Worm (Caenorhabditis elegans) whole organism, L1 larva: Measurements from ENCODE around the gene frpr-11.
A peak's percentile ranks its signal among the peaks of the same experiment; 100 is the strongest.

Experiments
- C16A3.4 ChIP-seq: fragments of 150-350 bp; optimal IDR thresholded peaks from 2 replicates; lab custom pipeline; 2014; ENCODE audit warnings: missing biosample characterization, missing genetic modification characterization
- C34B4.2 ChIP-seq: sonication (generic microtip); optimal IDR thresholded peaks from 2 replicates; lab custom pipeline; 2017; ENCODE audit warnings: mild to moderate bottlenecking, missing genetic modification characterization, missing compliant biosample characterization
- F16B12.6 ChIP-seq: fragments of 150-350 bp; optimal IDR thresholded peaks from 2 replicates; lab custom pipeline; 2014; ENCODE audit warnings: missing biosample characterization, missing genetic modification characterization
- alr-1 ChIP-seq: fragments of 200-800 bp; sonication (Bioruptor generic); optimal IDR thresholded peaks from 2 replicates; lab custom pipeline; 2018; ENCODE audit warnings: borderline replicate concordance, mild to moderate bottlenecking, missing genetic modification characterization, missing compliant biosample characterization
- ceh-63 ChIP-seq: fragments of 200-800 bp; sonication (Bioruptor generic); optimal IDR thresholded peaks from 2 replicates; lab custom pipeline; 2018; ENCODE audit warnings: mild to moderate bottlenecking, missing genetic modification characterization, missing compliant biosample characterization
- ceh-82 ChIP-seq, 3 experiments: fragments of 150-350 bp in 1 of 3; sonication (generic microtip) in 2 of 3; optimal IDR thresholded peaks; 2 replicates each; lab custom pipeline; 2014 to 2017; ENCODE audit warnings: missing biosample characterization in 3 of 3, missing genetic modification characterization in 3 of 3
- egl-13 ChIP-seq: sonication (generic microtip); optimal IDR thresholded peaks from 2 replicates; lab custom pipeline; 2016; ENCODE audit warnings: missing genotype, missing genetic modification reagents, missing genetic modification characterization, missing compliant biosample characterization
- egl-27 ChIP-seq, 2 experiments: fragments of 150-350 bp in 1 of 2; sonication (generic microtip); optimal IDR thresholded peaks; 3 replicates each; lab custom pipeline; 2017 to 2018; ENCODE audit warnings: missing biosample characterization in 2 of 2, missing genetic modification characterization in 2 of 2, missing genetic modification reagents in 2 of 2
- elt-3 ChIP-seq, 6 experiments: fragments of 150-350 bp in 1 of 6; sonication (generic microtip); optimal IDR thresholded peaks; 2 replicates each; lab custom pipeline; 2017 to 2018; ENCODE audit warnings: missing biosample characterization in 6 of 6, missing genetic modification characterization in 6 of 6, inconsistent platforms in 1 of 6
- fkh-10 ChIP-seq: sonication (generic microtip); optimal IDR thresholded peaks from 2 replicates; lab custom pipeline; 2017; ENCODE audit warnings: missing biosample characterization, missing genetic modification reagents, missing genetic modification characterization
- fkh-4 ChIP-seq: sonication (generic microtip); optimal IDR thresholded peaks from 2 replicates; lab custom pipeline; 2016; ENCODE audit warnings: missing compliant biosample characterization, missing genetic modification characterization, borderline replicate concordance
- grh-1 ChIP-seq: fragments of 200-800 bp; sonication (Bioruptor generic); IDR thresholded peaks from 2 replicates; pipeline ENCODE4 v1.3.6; 2022; ENCODE audit warnings: missing genetic modification reagents, missing genetic modification characterization, missing compliant biosample characterization
- lin-14 ChIP-seq: fragments of 200-800 bp; sonication (Bioruptor generic); optimal IDR thresholded peaks from 2 replicates; lab custom pipeline; 2018; ENCODE audit warnings: mild to moderate bottlenecking, missing genetic modification characterization, moderate library complexity, missing compliant biosample characterization
- lin-15B ChIP-seq: fragments of 150-350 bp; sonication (generic microtip); optimal IDR thresholded peaks from 3 replicates; lab custom pipeline; 2014; ENCODE audit warnings: missing biosample characterization, missing genetic modification characterization
- lin-39 ChIP-seq: fragments of 150-350 bp; optimal IDR thresholded peaks from 2 replicates; lab custom pipeline; 2014; ENCODE audit warnings: missing biosample characterization, missing genetic modification reagents, missing genetic modification characterization
- mdl-1 ChIP-seq, 2 experiments: fragments of 150-350 bp; optimal IDR thresholded peaks; 2 replicates each; lab custom pipeline; 2014 to 2017; ENCODE audit warnings: missing biosample characterization in 2 of 2, missing genetic modification characterization in 2 of 2, inconsistent platforms in 1 of 2
- mep-1 ChIP-seq: fragments of 150-350 bp; optimal IDR thresholded peaks from 2 replicates; lab custom pipeline; 2014; ENCODE audit warnings: missing biosample characterization, missing genetic modification characterization
- nhr-12 ChIP-seq: sonication (generic microtip); optimal IDR thresholded peaks from 2 replicates; lab custom pipeline; 2017; ENCODE audit warnings: missing biosample characterization, missing genetic modification characterization
- nhr-19 ChIP-seq: fragments of 200-800 bp; sonication (Bioruptor generic); conservative IDR thresholded peaks from 2 replicates; pipeline ENCODE4 v1.3.6; 2022; ENCODE audit warnings: missing genetic modification characterization, missing compliant biosample characterization
- nhr-20 ChIP-seq: sonication (generic microtip); optimal IDR thresholded peaks from 2 replicates; lab custom pipeline; 2016; ENCODE audit warnings: mild to moderate bottlenecking, missing genetic modification characterization, missing compliant biosample characterization
- nhr-237 ChIP-seq: fragments of 150-350 bp; optimal IDR thresholded peaks from 2 replicates; lab custom pipeline; 2014; ENCODE audit warnings: missing biosample characterization, missing genetic modification characterization
- nhr-47 ChIP-seq: sonication (generic microtip); optimal IDR thresholded peaks from 2 replicates; lab custom pipeline; 2016; ENCODE audit warnings: mild to moderate bottlenecking, missing genetic modification characterization, moderate library complexity, missing compliant biosample characterization
- nhr-71 ChIP-seq: sonication (generic microtip); optimal IDR thresholded peaks from 2 replicates; lab custom pipeline; 2016; ENCODE audit warnings: mild to moderate bottlenecking, missing genetic modification characterization, moderate library complexity, missing compliant biosample characterization
- nhr-77 ChIP-seq: fragments of 150-350 bp; optimal IDR thresholded peaks from 2 replicates; lab custom pipeline; 2014; ENCODE audit warnings: missing biosample characterization, missing genetic modification characterization
- nhr-84 ChIP-seq: sonication (generic microtip); optimal IDR thresholded peaks from 2 replicates; lab custom pipeline; 2017; ENCODE audit warnings: missing biosample characterization, missing genetic modification characterization
- nhr-85 ChIP-seq: sonication (generic microtip); peaks from one replicate; lab custom pipeline; 2016; ENCODE audit warnings: missing genetic modification characterization, inconsistent platforms, missing compliant biosample characterization
- pag-3 ChIP-seq: sonication (generic microtip); optimal IDR thresholded peaks from 2 replicates; lab custom pipeline; 2017; ENCODE audit warnings: missing genetic modification characterization, mild to moderate bottlenecking, missing compliant biosample characterization, antibody characterized with exemption, borderline replicate concordance; ENCODE audit not compliant: insufficient read depth
- pax-3 ChIP-seq: fragments of 200-800 bp; sonication (Bioruptor generic); optimal IDR thresholded peaks from 2 replicates; lab custom pipeline; 2018; ENCODE audit warnings: mild to moderate bottlenecking, missing genetic modification characterization, moderate library complexity, missing compliant biosample characterization
- pqm-1 ChIP-seq: sonication (generic microtip); optimal IDR thresholded peaks from 3 replicates; lab custom pipeline; 2017; ENCODE audit warnings: missing biosample characterization, missing genetic modification characterization
- rnt-1 ChIP-seq: sonication (generic microtip); optimal IDR thresholded peaks from 2 replicates; lab custom pipeline; 2016; ENCODE audit warnings: mild to moderate bottlenecking, missing genetic modification characterization, moderate library complexity, missing compliant biosample characterization
- snu-23 ChIP-seq: sonication (generic microtip); optimal IDR thresholded peaks from 2 replicates; lab custom pipeline; 2016; ENCODE audit warnings: missing genetic modification characterization, missing compliant biosample characterization
- sox-4 ChIP-seq: sonication (generic microtip); optimal IDR thresholded peaks from 2 replicates; lab custom pipeline; 2016; ENCODE audit warnings: missing genetic modification characterization, missing compliant biosample characterization
- swsn-7 ChIP-seq: sonication (generic microtip); optimal IDR thresholded peaks from 2 replicates; lab custom pipeline; 2016; ENCODE audit warnings: missing genetic modification characterization, missing compliant biosample characterization
- tbx-2 ChIP-seq: sonication (generic microtip); optimal IDR thresholded peaks from 2 replicates; lab custom pipeline; 2016; ENCODE audit warnings: missing genetic modification characterization, missing compliant biosample characterization
- tlp-1 ChIP-seq: fragments of 150-350 bp; optimal IDR thresholded peaks from 2 replicates; lab custom pipeline; 2014; ENCODE audit warnings: missing biosample characterization, missing genetic modification characterization
- unc-86 ChIP-seq: sonication (generic microtip); optimal IDR thresholded peaks from 2 replicates; lab custom pipeline; 2016; ENCODE audit warnings: missing genetic modification characterization, missing compliant biosample characterization
- unc-98 ChIP-seq: fragments of 200-800 bp; sonication (Bioruptor generic); IDR thresholded peaks from 2 replicates; pipeline ENCODE4 v1.3.6; 2022; ENCODE audit warnings: missing genetic modification characterization, missing compliant biosample characterization
- ztf-11 ChIP-seq, 2 experiments: sonication (generic microtip); optimal IDR thresholded peaks; 2 replicates each; lab custom pipeline; 2016 to 2017; ENCODE audit warnings: missing genetic modification characterization in 2 of 2, missing biosample characterization in 1 of 2, missing compliant biosample characterization in 1 of 2
- ztf-4 ChIP-seq: fragments of 150-350 bp; optimal IDR thresholded peaks from 2 replicates; lab custom pipeline; 2014; ENCODE audit warnings: missing biosample characterization, missing genetic modification characterization

The frpr-11 gene

DNA sequence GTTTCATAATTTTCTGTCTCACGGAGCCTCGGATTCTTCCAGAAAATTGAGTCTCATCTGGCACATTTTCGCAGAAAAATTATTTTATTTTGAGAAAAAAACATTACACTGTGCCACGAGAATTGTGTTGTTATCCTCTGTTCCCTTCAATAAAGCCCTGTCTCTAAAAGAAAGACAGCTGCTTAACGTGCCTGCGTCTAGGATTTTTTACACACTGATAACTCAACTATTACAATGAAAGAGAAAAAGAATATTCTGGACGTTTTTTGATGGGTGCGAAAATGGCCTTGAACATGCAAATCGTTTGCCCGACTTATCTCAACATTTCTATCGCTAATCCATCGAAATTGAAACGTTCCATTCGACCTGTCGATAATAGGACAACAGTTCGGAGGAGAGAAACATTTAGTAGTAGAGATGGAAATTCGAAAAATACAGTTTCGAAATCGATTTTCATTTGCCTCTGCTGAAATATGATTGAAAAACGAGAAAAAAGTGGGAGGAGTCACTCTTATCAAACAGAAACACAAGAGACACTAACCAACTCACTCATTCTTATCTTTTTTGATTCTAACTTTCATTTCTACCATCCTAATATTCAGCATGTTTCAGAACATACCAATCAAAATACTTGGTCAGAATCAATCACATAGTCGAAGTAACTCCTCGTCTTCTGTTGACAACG, 29.9 kb downstream of the frpr-11 start (continued):
- no peak for TF ChIP-seq egl-13 (tag; lab: Kevin White, UChicago)
- no peak for TF ChIP-seq unc-86 (tag; lab: Kevin White, UChicago)
- no peak for TF ChIP-seq nhr-237
- TF ChIP-seq alr-1 (tag; lab: Kevin White, UChicago), result no peak
- TF ChIP-seq pag-3 (tag; lab: Kevin White, UChicago), result no peak
- no peak for TF ChIP-seq C16A3.4 (tag; lab: Kevin White, UChicago)
- no peak for TF ChIP-seq lin-39 (tag; lab: Kevin White, UChicago)
- TF ChIP-seq nhr-19, result peak; percentile 49
- no peak for TF ChIP-seq egl-27 (tag; optimal IDR thresholded peaks at IDR 0.05; lab: Kevin White, UChicago)
- TF ChIP-seq C34B4.2 (tag; lab: Kevin White, UChicago), result no peak
- TF ChIP-seq ztf-4 (tag; lab: Kevin White, UChicago), result no peak
- TF ChIP-seq pax-3, result no peak
- no peak for TF ChIP-seq fkh-10 (GFP tag; lab: Kevin White, UChicago)
- TF ChIP-seq rnt-1, result peak; percentile 58
- TF ChIP-seq nhr-85 (tag; lab: Kevin White, UChicago), result no peak
- TF ChIP-seq elt-3 (tag; optimal IDR thresholded peaks at IDR 0.05; lab: Kevin White, UChicago), result peak in 1 of 6 experiments; percentile 21
- TF ChIP-seq swsn-7 (tag; lab: Kevin White, UChicago), result peak; percentile 31
- no peak for TF ChIP-seq sox-4
- TF ChIP-seq ceh-63 (GFP tag; lab: Kevin White, UChicago), result no peak
- TF ChIP-seq lin-15B, result no peak
- TF ChIP-seq F16B12.6 (tag; lab: Kevin White, UChicago), result no peak
- no peak for TF ChIP-seq tbx-2 (tag; lab: Kevin White, UChicago)
- TF ChIP-seq fkh-4, result no peak
- peak in 1 of 2 experiments; percentile 2 for TF ChIP-seq mdl-1 (tag; optimal IDR thresholded peaks at IDR 0.05; lab: Kevin White, UChicago)
- TF ChIP-seq tlp-1 (tag; lab: Kevin White, UChicago), result no peak
- TF ChIP-seq grh-1 (GFP tag; lab: Robert Waterston, UW), result no peak
- no peak for TF ChIP-seq unc-98 (GFP tag; lab: Robert Waterston, UW)
- peak; percentile 51 for TF ChIP-seq nhr-71 (tag; lab: Kevin White, UChicago)
- TF ChIP-seq pqm-1 (tag; lab: Kevin White, UChicago), result no peak

DNA sequence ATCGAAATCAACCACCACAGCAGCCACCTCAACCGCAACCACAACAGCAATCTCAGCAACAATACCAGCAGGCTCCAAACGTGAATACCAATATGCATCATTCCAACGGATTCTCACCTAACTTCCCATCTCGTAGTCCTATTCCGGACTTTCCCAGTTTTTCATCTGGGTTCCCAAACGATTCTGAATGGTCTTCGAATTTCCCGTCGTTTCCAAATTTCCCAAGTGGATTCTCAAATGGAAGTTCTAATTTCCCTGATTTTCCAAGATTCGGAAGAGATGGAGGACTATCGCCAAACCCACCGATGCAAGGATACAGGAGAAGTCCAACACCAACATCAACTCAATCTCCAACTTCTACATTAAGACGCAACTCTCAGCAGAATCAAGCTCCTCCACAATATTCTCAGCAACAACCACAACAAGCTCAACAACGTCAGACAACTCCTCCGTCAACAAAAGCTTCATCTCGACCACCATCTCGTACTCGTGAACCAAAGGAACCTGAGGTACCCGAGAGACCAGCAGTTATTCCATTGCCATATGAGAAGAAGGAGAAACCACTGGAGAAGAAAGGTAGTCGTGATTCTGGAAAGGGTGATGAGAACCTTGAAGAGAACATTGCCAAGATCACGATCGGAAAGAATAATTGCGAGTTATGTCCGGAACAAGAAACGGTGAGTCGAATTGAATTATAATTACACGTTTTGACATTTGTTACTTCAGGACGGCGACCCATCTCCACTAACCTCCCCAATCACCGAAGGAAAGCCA, 30.7 kb downstream of the frpr-11 start:
- TF ChIP-seq nhr-85 (tag; lab: Kevin White, UChicago) (peak; percentile 42), ceh-82 (tag; optimal IDR thresholded peaks at IDR 0.05; lab: Kevin White, UChicago) (no peak), snu-23 (no peak), nhr-12 (tag; lab: Kevin White, UChicago) (no peak), nhr-84 (tag; lab: Kevin White, UChicago) (no peak), alr-1 (tag; lab: Kevin White, UChicago) (no peak), lin-14 (no peak), nhr-47 (no peak), nhr-77 (no peak), ztf-11 (tag; optimal IDR thresholded peaks at IDR 0.05; lab: Kevin White, UChicago) (no peak), nhr-20 (tag; lab: Kevin White, UChicago) (no peak), mep-1 (tag; lab: Kevin White, UChicago) (peak; percentile 24), pag-3 (tag; lab: Kevin White, UChicago) (no peak)
